Fruit fly (Drosophila melanogaster) whole organism, prepupa: ENCODE results near the gene DPCoAC.

Experiments used
- CG11762 ChIP-seq: fragments of 200-800 bp; sonication (Bioruptor generic); optimal IDR thresholded peaks from 3 replicates; lab custom pipeline; 2016; ENCODE audit warnings: missing biosample characterization, missing genetic modification characterization; ENCODE audit not compliant: insufficient read depth
- CG11902 ChIP-seq: fragments of 200-800 bp; sonication (Bioruptor generic); optimal IDR thresholded peaks from 3 replicates; lab custom pipeline; 2016; ENCODE audit warnings: missing biosample characterization, missing genetic modification characterization
- CG1621 ChIP-seq: fragments of 200-800 bp; sonication (Bioruptor generic); optimal IDR thresholded peaks from 3 replicates; lab custom pipeline; 2018; ENCODE audit warnings: missing biosample characterization, mild to moderate bottlenecking, missing genetic modification characterization
- CG16779 ChIP-seq: fragments of 200-800 bp; sonication (Bioruptor generic); optimal IDR thresholded peaks from 3 replicates; lab custom pipeline; 2017; ENCODE audit warnings: missing biosample characterization, mild to moderate bottlenecking, missing genetic modification characterization
- CG3032 ChIP-seq: fragments of 200-800 bp; optimal IDR thresholded peaks from 2 replicates; lab custom pipeline; 2019; ENCODE audit warnings: missing biosample characterization, mild to moderate bottlenecking, missing genetic modification characterization, moderate library complexity
- CG32006 ChIP-seq: fragments of 200-800 bp; sonication (Bioruptor generic); optimal IDR thresholded peaks from 3 replicates; lab custom pipeline; 2017; ENCODE audit warnings: missing biosample characterization, mild to moderate bottlenecking, missing genetic modification characterization
- CG34406 ChIP-seq: fragments of 200-800 bp; sonication (Bioruptor generic); optimal IDR thresholded peaks from 3 replicates; lab custom pipeline; 2016; ENCODE audit warnings: missing biosample characterization, missing genetic modification characterization
- CG3919 ChIP-seq: fragments of 200-800 bp; sonication (Bioruptor generic); optimal IDR thresholded peaks from 3 replicates; lab custom pipeline; 2016; ENCODE audit warnings: missing biosample characterization, missing genetic modification characterization
- CG4318 ChIP-seq: fragments of 200-800 bp; sonication (Bioruptor generic); optimal IDR thresholded peaks from 3 replicates; lab custom pipeline; 2017; ENCODE audit warnings: missing biosample characterization, mild to moderate bottlenecking, missing genetic modification characterization
- CG6163 ChIP-seq: fragments of 200-800 bp; sonication (Bioruptor generic); IDR thresholded peaks from 3 replicates; pipeline ENCODE4 v1.3.6; 2022; ENCODE audit warnings: missing biosample characterization, missing genetic modification characterization
- CG6276 ChIP-seq: fragments of 200-800 bp; sonication (Bioruptor generic); optimal IDR thresholded peaks from 2 replicates; lab custom pipeline; 2017; ENCODE audit warnings: missing biosample characterization, mild to moderate bottlenecking, missing genetic modification characterization
- CG6792 ChIP-seq: fragments of 200-800 bp; sonication (Bioruptor generic); optimal IDR thresholded peaks from 3 replicates; lab custom pipeline; 2016; ENCODE audit warnings: missing biosample characterization, missing genetic modification characterization
- CG6808 ChIP-seq: fragments of 200-800 bp; sonication (Bioruptor generic); optimal IDR thresholded peaks from 3 replicates; lab custom pipeline; 2017; ENCODE audit warnings: missing biosample characterization, missing genetic modification characterization, mild to moderate bottlenecking, moderate library complexity, missing genetic modification reagents
- CG6854 ChIP-seq: fragments of 200-800 bp; sonication (Bioruptor generic); optimal IDR thresholded peaks from 2 replicates; lab custom pipeline; 2017; ENCODE audit warnings: missing biosample characterization, mild to moderate bottlenecking, missing genetic modification characterization
- CG7368 ChIP-seq: fragments of 200-800 bp; sonication (Bioruptor generic); optimal IDR thresholded peaks from 3 replicates; lab custom pipeline; 2016; ENCODE audit warnings: missing biosample characterization, missing genetic modification characterization
- CG8119 ChIP-seq: fragments of 200-800 bp; sonication (Bioruptor generic); IDR thresholded peaks from 3 replicates; pipeline ENCODE4 v1.3.6; 2022; ENCODE audit warnings: missing biosample characterization, missing genetic modification characterization
- CG8319 ChIP-seq: fragments of 200-800 bp; sonication (Bioruptor generic); optimal IDR thresholded peaks from 3 replicates; lab custom pipeline; 2016; ENCODE audit warnings: missing biosample characterization, missing genetic modification characterization
- CG8632 ChIP-seq: fragments of 200-800 bp; sonication (Bioruptor generic); optimal IDR thresholded peaks from 3 replicates; lab custom pipeline; 2016; ENCODE audit warnings: missing biosample characterization, missing genetic modification characterization
- CG9139 ChIP-seq: fragments of 200-800 bp; sonication (Bioruptor generic); optimal IDR thresholded peaks from 3 replicates; lab custom pipeline; 2017; ENCODE audit warnings: missing biosample characterization, mild to moderate bottlenecking, missing genetic modification characterization
- Eip93F ChIP-seq: fragments of 200-800 bp; sonication (Bioruptor generic); optimal IDR thresholded peaks from 2 replicates; lab custom pipeline; 2016; ENCODE audit warnings: missing biosample characterization, mild to moderate bottlenecking, missing genetic modification characterization
- Ets21C ChIP-seq: fragments of 200-800 bp; sonication (Bioruptor generic); optimal IDR thresholded peaks from 3 replicates; lab custom pipeline; 2016; ENCODE audit warnings: missing biosample characterization, missing genetic modification characterization
- Gug ChIP-seq: fragments of 200-800 bp; sonication (Bioruptor generic); IDR thresholded peaks from 2 replicates; pipeline ENCODE4 v1.3.6; 2022; ENCODE audit warnings: missing biosample characterization, missing genetic modification characterization
- Hr38 ChIP-seq: sonication (Bioruptor generic); optimal IDR thresholded peaks from 2 replicates; lab custom pipeline; 2016; ENCODE audit warnings: missing biosample characterization, missing genetic modification characterization
- Hr39 ChIP-seq: fragments of 200-800 bp; sonication (Bioruptor generic); optimal IDR thresholded peaks from 2 replicates; lab custom pipeline; 2016; ENCODE audit warnings: missing biosample characterization, missing genetic modification characterization
- Hr4 ChIP-seq: fragments of 200-800 bp; sonication (Bioruptor generic); optimal IDR thresholded peaks from 3 replicates; lab custom pipeline; 2016; ENCODE audit warnings: missing biosample characterization, missing genetic modification characterization
- Lpt ChIP-seq: fragments of 200-800 bp; sonication (Bioruptor generic); optimal IDR thresholded peaks from 3 replicates; lab custom pipeline; 2016; ENCODE audit warnings: missing biosample characterization, missing genetic modification characterization
- Met ChIP-seq: fragments of 200-800 bp; sonication (Bioruptor generic); optimal IDR thresholded peaks from 3 replicates; lab custom pipeline; 2016; ENCODE audit warnings: missing biosample characterization, missing genetic modification characterization
- Sox14 ChIP-seq: fragments of 200-800 bp; sonication (Bioruptor generic); optimal IDR thresholded peaks from 3 replicates; lab custom pipeline; 2016; ENCODE audit warnings: missing biosample characterization, missing genetic modification characterization
- Sox15 ChIP-seq: fragments of 200-800 bp; sonication (Bioruptor generic); optimal IDR thresholded peaks from 3 replicates; lab custom pipeline; 2016; ENCODE audit warnings: missing biosample characterization, missing genetic modification characterization
- achi ChIP-seq: fragments of 200-800 bp; sonication (Bioruptor generic); optimal IDR thresholded peaks from 3 replicates; lab custom pipeline; 2016; ENCODE audit warnings: missing biosample characterization, missing genetic modification characterization
- acj6 ChIP-seq: fragments of 200-800 bp; sonication (Bioruptor generic); optimal IDR thresholded peaks from 3 replicates; lab custom pipeline; 2016; ENCODE audit warnings: missing biosample characterization, missing genetic modification characterization
- fd85E ChIP-seq: fragments of 200-800 bp; sonication (Bioruptor generic); optimal IDR thresholded peaks from 3 replicates; lab custom pipeline; 2016; ENCODE audit warnings: missing biosample characterization, missing genetic modification characterization
- fkh ChIP-seq: fragments of 200-800 bp; sonication (Bioruptor generic); optimal IDR thresholded peaks from 3 replicates; lab custom pipeline; 2017; ENCODE audit warnings: missing biosample characterization, mild to moderate bottlenecking, missing genetic modification characterization, moderate library complexity
- lz ChIP-seq: fragments of 200-800 bp; sonication (Bioruptor generic); optimal IDR thresholded peaks from 3 replicates; lab custom pipeline; 2016; ENCODE audit warnings: missing biosample characterization, missing genetic modification characterization
- net ChIP-seq: fragments of 200-800 bp; sonication (Bioruptor generic); optimal IDR thresholded peaks from 3 replicates; lab custom pipeline; 2016; ENCODE audit warnings: missing biosample characterization, missing genetic modification characterization
- salr ChIP-seq, 2 experiments: fragments of 200-800 bp; sonication (Bioruptor generic); optimal IDR thresholded peaks; 3 replicates each; lab custom pipeline; 2016 to 2018; ENCODE audit warnings: missing biosample characterization in 2 of 2, missing genetic modification characterization in 2 of 2, mild to moderate bottlenecking in 1 of 2
- spab ChIP-seq: fragments of 200-800 bp; sonication (Bioruptor generic); optimal IDR thresholded peaks from 2 replicates; lab custom pipeline; 2017; ENCODE audit warnings: missing biosample characterization, mild to moderate bottlenecking, missing genetic modification characterization, missing genetic modification reagents
- ss ChIP-seq, 2 experiments: fragments of 200-800 bp; sonication (Bioruptor generic); optimal IDR thresholded peaks; 2 replicates in 1 of 2; 3 replicates in 1 of 2; lab custom pipeline; 2017 to 2018; ENCODE audit warnings: mild to moderate bottlenecking in 2 of 2, missing biosample characterization in 2 of 2, missing genetic modification characterization in 2 of 2, moderate library complexity in 1 of 2
- topi ChIP-seq: fragments of 200-800 bp; sonication (Bioruptor generic); optimal IDR thresholded peaks from 3 replicates; lab custom pipeline; 2016; ENCODE audit warnings: missing biosample characterization, missing genetic modification characterization
- vri ChIP-seq: fragments of 200-800 bp; sonication (Bioruptor generic); optimal IDR thresholded peaks from 3 replicates; lab custom pipeline; 2016; ENCODE audit warnings: missing biosample characterization, mild to moderate bottlenecking, missing genetic modification characterization

The DPCoAC gene

dm6 chr3R:20556281-20557113, 970 bp downstream of the DPCoAC start (continued):
- peak; percentile 52 for TF ChIP-seq CG8632 (GFP tag; lab: Kevin White, UChicago)
- TF ChIP-seq acj6 (GFP tag; lab: Kevin White, UChicago), result peak; percentile 73
- peak; percentile 93 for TF ChIP-seq CG9139
- peak; percentile 81 for TF ChIP-seq CG3919
- no peak for TF ChIP-seq Eip93F (GFP tag; lab: Kevin White, UChicago)
- TF ChIP-seq net (GFP tag; lab: Kevin White, UChicago), result peak; percentile 54
- peak; percentile 55 for TF ChIP-seq Lpt
- TF ChIP-seq Sox15, result peak; percentile 63
- peak; percentile 89 for TF ChIP-seq ss (GFP tag; optimal IDR thresholded peaks at IDR 0.05; lab: Kevin White, UChicago)
- TF ChIP-seq fd85E (GFP tag; lab: Kevin White, UChicago), result no peak
- peak; percentile 84 for TF ChIP-seq Hr4 (GFP tag; lab: Kevin White, UChicago)
- peak; percentile 81 for TF ChIP-seq achi (GFP tag; lab: Kevin White, UChicago)
- peak; percentile 75 for TF ChIP-seq Met (GFP tag; lab: Kevin White, UChicago)
- TF ChIP-seq CG34406 (GFP tag; lab: Kevin White, UChicago), result peak; percentile 67
- peak; percentile 74 for TF ChIP-seq Hr39
- TF ChIP-seq lz (GFP tag; lab: Kevin White, UChicago), result peak; percentile 65
- TF ChIP-seq vri (GFP tag; lab: Kevin White, UChicago), result no peak
- no peak for TF ChIP-seq Hr38
- TF ChIP-seq Ets21C (GFP tag; lab: Kevin White, UChicago), result peak; percentile 51
- peak; percentile 57 for TF ChIP-seq CG6792
- peak; percentile 36 for TF ChIP-seq CG6854 (GFP tag; lab: Kevin White, UChicago)
- peak; percentile 88 for TF ChIP-seq CG6276 (GFP tag; lab: Kevin White, UChicago)
- TF ChIP-seq CG6808, result peak; percentile 88
- peak; percentile 66 for TF ChIP-seq spab (GFP tag; lab: Kevin White, UChicago)
- TF ChIP-seq CG11902, result peak; percentile 50
- peak; percentile 79 for TF ChIP-seq Gug (GFP tag; lab: Robert Waterston, UW)
- peak; percentile 61 for TF ChIP-seq CG8319 (GFP tag; lab: Kevin White, UChicago)
- TF ChIP-seq CG6163 (GFP tag; lab: Robert Waterston, UW), result peak; percentile 81
- TF ChIP-seq CG32006 (GFP tag; lab: Kevin White, UChicago), result peak; percentile 89
- peak; percentile 60 for TF ChIP-seq CG3032
- TF ChIP-seq salr (GFP tag; optimal IDR thresholded peaks at IDR 0.05; lab: Kevin White, UChicago), result peak in 1 of 2 experiments; percentile 65
- TF ChIP-seq CG11762 (GFP tag; lab: Kevin White, UChicago), result peak; percentile 65
- TF ChIP-seq CG4318 (GFP tag; lab: Kevin White, UChicago), result peak; percentile 70
- peak; percentile 74 for TF ChIP-seq CG7368
- TF ChIP-seq CG1621 (tag; lab: Kevin White, UChicago), result peak; percentile 53
- peak; percentile 78 for TF ChIP-seq CG16779 (tag; lab: Kevin White, UChicago)
- TF ChIP-seq, all 60 proteins: peak for 55

dm6 chr3R:20555720-20556280, 1.7 kb downstream of the DPCoAC start:
- peak; percentile 29; the same call in 1 of the 3 replicates for TF ChIP-seq CG8119
- no peak for TF ChIP-seq topi (GFP tag; lab: Kevin White, UChicago)
- TF ChIP-seq Eip93F (GFP tag; lab: Kevin White, UChicago), result peak; percentile 38
- peak; percentile 95 for TF ChIP-seq fkh (GFP tag; lab: Kevin White, UChicago)
- TF ChIP-seq CG11902, result no peak
- no peak for TF ChIP-seq spab (GFP tag; lab: Kevin White, UChicago)
- peak; percentile 24; the same call in 1 of the 3 replicates for TF ChIP-seq CG6163 (GFP tag; lab: Robert Waterston, UW)
- TF ChIP-seq Sox14 (GFP tag; lab: Kevin White, UChicago), result no peak
